Fruit fly (Drosophila melanogaster) S2 (cell line): Measurements from ENCODE around the gene tbc.

Source experiments
- CG8478 ChIP-seq: fragments of >200 bp; optimal IDR thresholded peaks from 2 replicates; lab custom pipeline; 2018
- CTCF ChIP-seq, 2 experiments: fragments of >200 bp; optimal IDR thresholded peaks; 2 replicates each; lab custom pipeline; 2018

DNA sequence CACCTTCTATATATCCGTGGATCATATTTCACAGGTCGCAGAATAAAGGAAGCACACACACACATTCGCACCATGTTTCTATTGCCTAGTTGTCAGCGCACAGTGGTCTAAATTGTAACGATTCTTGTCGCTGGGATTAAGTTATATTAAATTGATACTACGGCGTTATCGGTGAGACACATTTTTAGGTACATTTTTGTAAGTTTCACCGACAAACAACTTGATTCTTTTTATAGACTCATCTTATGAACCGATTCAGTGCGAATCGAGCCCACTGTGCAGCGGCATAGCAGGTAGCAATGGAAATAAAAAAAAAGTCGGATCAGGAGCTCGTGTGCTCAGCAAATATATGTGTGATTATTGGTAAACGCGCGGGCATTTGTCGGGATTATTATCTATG is 31.3 kb downstream of the tbc start:
- TF ChIP-seq CG8478 (no peak), CTCF (optimal IDR thresholded peaks at IDR 0.05; lab: Kevin White, UChicago) (no peak)
